Worm (Caenorhabditis elegans) whole organism, early embryonic: ENCODE results near the gene golg-2.

ENCODE experiments used
- B0310.2 ChIP-seq: sonication (generic microtip); optimal IDR thresholded peaks from 2 replicates; lab custom pipeline; 2016; ENCODE audit warnings: mild to moderate bottlenecking, missing genetic modification characterization, missing compliant biosample characterization
- F13C5.2 ChIP-seq: sonication (generic microtip); optimal IDR thresholded peaks from 2 replicates; lab custom pipeline; 2017; ENCODE audit warnings: mild to moderate bottlenecking, missing genetic modification characterization, inconsistent platforms, missing compliant biosample characterization
- aly-1 ChIP-seq: sonication (generic microtip); optimal IDR thresholded peaks from 2 replicates; lab custom pipeline; 2016; ENCODE audit warnings: missing genetic modification characterization, missing compliant biosample characterization
- ama-1 ChIP-seq: fragments of 150-350 bp; optimal IDR thresholded peaks from 2 replicates; lab custom pipeline; 2014
- ceh-13 ChIP-seq: fragments of 200-800 bp; sonication (Bioruptor generic); optimal IDR thresholded peaks from 2 replicates; lab custom pipeline; 2018; ENCODE audit warnings: mild to moderate bottlenecking, missing genetic modification characterization, missing compliant biosample characterization
- ceh-36 ChIP-seq: sonication (generic microtip); optimal IDR thresholded peaks from 2 replicates; lab custom pipeline; 2016; ENCODE audit warnings: missing genetic modification characterization, inconsistent platforms, missing compliant biosample characterization
- ets-7 ChIP-seq: sonication (generic microtip); optimal IDR thresholded peaks from 2 replicates; lab custom pipeline; 2016; ENCODE audit warnings: missing genotype, missing genetic modification characterization, missing compliant biosample characterization
- flt-1 ChIP-seq: fragments of 200-800 bp; sonication (Bioruptor generic); IDR thresholded peaks from 2 replicates; pipeline ENCODE4 v1.3.6; 2022; ENCODE audit warnings: missing genetic modification characterization, missing compliant biosample characterization
- hmbx-1 ChIP-seq: sonication (generic microtip); optimal IDR thresholded peaks from 2 replicates; lab custom pipeline; 2016; ENCODE audit warnings: mild to moderate bottlenecking, missing genetic modification characterization, missing compliant biosample characterization
- hmg-4 ChIP-seq: fragments of 200-800 bp; sonication (Bioruptor generic); optimal IDR thresholded peaks from 2 replicates; lab custom pipeline; 2018; ENCODE audit warnings: mild to moderate bottlenecking, missing genetic modification characterization, missing compliant biosample characterization
- hnd-1 ChIP-seq: sonication (generic microtip); optimal IDR thresholded peaks from 2 replicates; lab custom pipeline; 2016; ENCODE audit warnings: missing genetic modification characterization, missing compliant biosample characterization
- pes-1 ChIP-seq: fragments of 200-800 bp; sonication (Bioruptor generic); IDR thresholded peaks from 2 replicates; pipeline ENCODE4 v1.3.6; 2022; ENCODE audit warnings: missing genetic modification reagents, missing genetic modification characterization, missing compliant biosample characterization
- scrt-1 ChIP-seq: fragments of 200-800 bp; sonication (Bioruptor generic); IDR thresholded peaks from 2 replicates; pipeline ENCODE4 v1.3.6; 2022; ENCODE audit warnings: missing genetic modification characterization, missing compliant biosample characterization
- sea-1 ChIP-seq: fragments of 200-800 bp; sonication (Bioruptor generic); conservative IDR thresholded peaks from 2 replicates; pipeline ENCODE4 v1.3.6; 2022; ENCODE audit warnings: missing genetic modification characterization, missing compliant biosample characterization
- tbx-11 ChIP-seq: fragments of 200-800 bp; sonication (Bioruptor generic); IDR thresholded peaks from 2 replicates; pipeline ENCODE4 v1.3.6; 2022; ENCODE audit warnings: missing genetic modification characterization, missing compliant biosample characterization
- tbx-37 ChIP-seq: fragments of 200-800 bp; sonication (Bioruptor generic); conservative IDR thresholded peaks from 2 replicates; pipeline ENCODE4 v1.3.6; 2022; ENCODE audit warnings: missing genetic modification reagents, missing genetic modification characterization, missing compliant biosample characterization
- tra-4 ChIP-seq: sonication (generic microtip); optimal IDR thresholded peaks from 2 replicates; lab custom pipeline; 2017; ENCODE audit warnings: missing genetic modification characterization, missing compliant biosample characterization

The golg-2 gene

ce11 chrII:5046209-5047200 is 6.6 kb upstream of the golg-2 start:
- no peak for TF ChIP-seq scrt-1
- TF ChIP-seq tbx-37 = no peak
- TF ChIP-seq hnd-1 (tag; lab: Kevin White, UChicago) = no peak
- no peak for TF ChIP-seq sea-1 (GFP tag; lab: Robert Waterston, UW)
- no peak for TF ChIP-seq tra-4 (tag; lab: Kevin White, UChicago)
- TF ChIP-seq flt-1 = no peak
- no peak for TF ChIP-seq hmg-4
- no peak for TF ChIP-seq B0310.2 (tag; lab: Kevin White, UChicago)
- TF ChIP-seq pes-1 (GFP tag; lab: Robert Waterston, UW) = no peak
- no peak for TF ChIP-seq ceh-36
- no peak for TF ChIP-seq ama-1 (lab: Kevin White, UChicago)
- no peak for TF ChIP-seq aly-1 (tag; lab: Kevin White, UChicago)
- TF ChIP-seq F13C5.2 (tag; lab: Kevin White, UChicago) = no peak
- TF ChIP-seq ets-7 (tag; lab: Kevin White, UChicago) = no peak
- TF ChIP-seq hmbx-1 (tag; lab: Kevin White, UChicago) = no peak

- TF ChIP-seq B0310.2 (tag; lab: Kevin White, UChicago) = no peak
- no peak for TF ChIP-seq hmbx-1 (tag; lab: Kevin White, UChicago)
- TF ChIP-seq tbx-11 (GFP tag; lab: Robert Waterston, UW) = no peak
- TF ChIP-seq tra-4 (tag; lab: Kevin White, UChicago) = no peak
- TF ChIP-seq ets-7 (tag; lab: Kevin White, UChicago) = no peak
- TF ChIP-seq flt-1 = no peak
- TF ChIP-seq aly-1 (tag; lab: Kevin White, UChicago) = no peak
- no peak for TF ChIP-seq hnd-1 (tag; lab: Kevin White, UChicago)
- TF ChIP-seq ceh-36 = no peak
- no peak for TF ChIP-seq ama-1 (lab: Kevin White, UChicago)
- TF ChIP-seq ceh-13 (GFP tag; lab: Kevin White, UChicago) = no peak
These were observed 2.6 kb upstream of the golg-2 start for ce11 chrII:5042381-5042930.

- TF ChIP-seq scrt-1 (no peak), hmg-4 (no peak), aly-1 (tag; lab: Kevin White, UChicago) (no peak), B0310.2 (tag; lab: Kevin White, UChicago) (no peak), F13C5.2 (tag; lab: Kevin White, UChicago) (no peak), hmbx-1 (tag; lab: Kevin White, UChicago) (no peak), ceh-36 (no peak), ceh-13 (GFP tag; lab: Kevin White, UChicago) (no peak), pes-1 (GFP tag; lab: Robert Waterston, UW) (no peak), tbx-37 (no peak), flt-1 (no peak), sea-1 (GFP tag; lab: Robert Waterston, UW) (no peak), tbx-11 (GFP tag; lab: Robert Waterston, UW) (no peak), hnd-1 (tag; lab: Kevin White, UChicago) (no peak), ets-7 (tag; lab: Kevin White, UChicago) (no peak), ama-1 (lab: Kevin White, UChicago) (no peak), tra-4 (tag; lab: Kevin White, UChicago) (no peak)
These were observed 803 bp upstream of the golg-2 start, which contains the start of gene F33G12.7 for ce11 chrII:5040631-5041156. F33G12.7 (minus strand) TSS chrII:5040681.

ce11 chrII:5036128-5036527 is 3.8 kb downstream of the golg-2 start, which contains the start of gene lrr-1:
lrr-1 (minus strand) TSS chrII:5036439.
- TF ChIP-seq hmbx-1 (tag; lab: Kevin White, UChicago) (no peak), flt-1 (no peak), pes-1 (GFP tag; lab: Robert Waterston, UW) (no peak), scrt-1 (no peak), hnd-1 (tag; lab: Kevin White, UChicago) (no peak), aly-1 (tag; lab: Kevin White, UChicago) (no peak), ceh-36 (no peak), F13C5.2 (tag; lab: Kevin White, UChicago) (no peak), tra-4 (tag; lab: Kevin White, UChicago) (no peak), ama-1 (lab: Kevin White, UChicago) (no peak), tbx-11 (GFP tag; lab: Robert Waterston, UW) (no peak)

ce11 chrII:5033935-5034334 is 6.0 kb downstream of the golg-2 start, which contains the start of gene F33G12.3:
F33G12.3 (minus strand) TSS chrII:5034035.
- TF ChIP-seq F13C5.2 (tag; lab: Kevin White, UChicago) (no peak), hmbx-1 (tag; lab: Kevin White, UChicago) (no peak), hnd-1 (tag; lab: Kevin White, UChicago) (no peak), hmg-4 (no peak), ceh-36 (no peak), ama-1 (lab: Kevin White, UChicago) (no peak), B0310.2 (tag; lab: Kevin White, UChicago) (no peak), aly-1 (tag; lab: Kevin White, UChicago) (no peak)

ce11 chrII:5032669-5033068 is 7.2 kb downstream of the golg-2 start:
- TF ChIP-seq hmg-4 (peak; percentile 98), sea-1 (GFP tag; lab: Robert Waterston, UW) (peak; percentile 92), flt-1 (peak; percentile 91), ceh-13 (GFP tag; lab: Kevin White, UChicago) (peak; percentile 77), scrt-1 (peak; percentile 95), ama-1 (lab: Kevin White, UChicago) (peak; percentile 74), pes-1 (GFP tag; lab: Robert Waterston, UW) (peak; percentile 96), ets-7 (tag; lab: Kevin White, UChicago) (peak; percentile 91), hnd-1 (tag; lab: Kevin White, UChicago) (peak; percentile 79), tra-4 (tag; lab: Kevin White, UChicago) (peak; percentile 81), tbx-11 (GFP tag; lab: Robert Waterston, UW) (peak; percentile 94), B0310.2 (tag; lab: Kevin White, UChicago) (peak; percentile 94), tbx-37 (peak; percentile 94), F13C5.2 (tag; lab: Kevin White, UChicago) (peak; percentile 97), hmbx-1 (tag; lab: Kevin White, UChicago) (peak; percentile 83), aly-1 (tag; lab: Kevin White, UChicago) (peak; percentile 96), ceh-36 (peak; percentile 92)
